Fruit fly (Drosophila melanogaster) whole organism, pupa: ENCODE data around the gene asf1.

Source experiments
- CG10348 ChIP-seq: fragments of 200-800 bp; sonication (Bioruptor generic); IDR thresholded peaks from 2 replicates; pipeline ENCODE4 v1.3.6; 2022; ENCODE audit warnings: missing biosample characterization, missing genetic modification characterization
- CG12605 ChIP-seq: fragments of 200-800 bp; sonication (Bioruptor generic); IDR thresholded peaks from 2 replicates; pipeline ENCODE4 v1.3.6; 2022; ENCODE audit warnings: missing biosample characterization, missing genetic modification characterization
- CG13204 ChIP-seq: fragments of 200-800 bp; sonication (Bioruptor generic); optimal IDR thresholded peaks from 2 replicates; lab custom pipeline; 2018; ENCODE audit warnings: missing biosample characterization, mild to moderate bottlenecking, missing genetic modification characterization, moderate library complexity
- CG14655 ChIP-seq: fragments of 200-800 bp; sonication (Bioruptor generic); optimal IDR thresholded peaks from 3 replicates; lab custom pipeline; 2017; ENCODE audit warnings: mild to moderate bottlenecking, missing biosample characterization, missing genetic modification reagents, missing genetic modification characterization
- CG15710 ChIP-seq: fragments of 200-800 bp; sonication (Bioruptor generic); optimal IDR thresholded peaks from 2 replicates; lab custom pipeline; 2018; ENCODE audit warnings: missing biosample characterization, mild to moderate bottlenecking, missing genetic modification characterization, moderate library complexity
- CG17806 ChIP-seq: fragments of 200-800 bp; sonication (Bioruptor generic); optimal IDR thresholded peaks from 2 replicates; lab custom pipeline; 2018; ENCODE audit warnings: missing biosample characterization, mild to moderate bottlenecking, missing genetic modification characterization, moderate library complexity
- CG32121 ChIP-seq: fragments of 200-800 bp; sonication (Bioruptor generic); IDR thresholded peaks from 2 replicates; pipeline ENCODE4 v1.3.6; 2022; ENCODE audit warnings: missing biosample characterization, missing genetic modification characterization
- CG34367 ChIP-seq: fragments of 200-800 bp; sonication (Bioruptor generic); optimal IDR thresholded peaks from 2 replicates; lab custom pipeline; 2018; ENCODE audit warnings: missing biosample characterization, mild to moderate bottlenecking, missing genetic modification characterization
- CG4496 ChIP-seq: fragments of 200-800 bp; sonication (Bioruptor generic); IDR thresholded peaks from 3 replicates; pipeline ENCODE4 v1.3.6; 2022; ENCODE audit warnings: missing biosample characterization, missing genetic modification characterization
- CG8159 ChIP-seq: fragments of 200-800 bp; sonication (Bioruptor generic); optimal IDR thresholded peaks from 3 replicates; lab custom pipeline; 2018; ENCODE audit warnings: missing biosample characterization, mild to moderate bottlenecking, missing genetic modification characterization, moderate library complexity
- CG8301 ChIP-seq: fragments of 200-800 bp; sonication (Bioruptor generic); optimal IDR thresholded peaks from 2 replicates; lab custom pipeline; 2018; ENCODE audit warnings: missing biosample characterization, mild to moderate bottlenecking, missing genetic modification characterization
- CG9948 ChIP-seq: fragments of 200-800 bp; sonication (Bioruptor generic); optimal IDR thresholded peaks from 2 replicates; lab custom pipeline; 2018; ENCODE audit warnings: missing biosample characterization, mild to moderate bottlenecking, missing genetic modification characterization, moderate library complexity
- D1 ChIP-seq: fragments of 200-800 bp; sonication (Bioruptor generic); optimal IDR thresholded peaks from 2 replicates; lab custom pipeline; 2018; ENCODE audit warnings: missing biosample characterization, mild to moderate bottlenecking, missing genetic modification characterization, moderate library complexity
- EcR ChIP-seq: fragments of 200-800 bp; sonication (Bioruptor generic); optimal IDR thresholded peaks from 3 replicates; lab custom pipeline; 2019; ENCODE audit warnings: missing biosample characterization, missing genetic modification characterization, mild to moderate bottlenecking, moderate library complexity, missing genetic modification reagents
- Ets98B ChIP-seq: fragments of 200-800 bp; sonication (Bioruptor generic); IDR thresholded peaks from 2 replicates; pipeline ENCODE4 v1.3.6; 2022; ENCODE audit warnings: missing biosample characterization, missing genetic modification characterization
- Pif1A ChIP-seq: fragments of 200-800 bp; sonication (Bioruptor generic); optimal IDR thresholded peaks from 3 replicates; lab custom pipeline; 2016; ENCODE audit warnings: missing biosample characterization, missing genetic modification characterization
- Pif1B ChIP-seq: fragments of 200-800 bp; sonication (Bioruptor generic); optimal IDR thresholded peaks from 3 replicates; lab custom pipeline; 2016; ENCODE audit warnings: missing biosample characterization, missing genetic modification characterization
- Snoo ChIP-seq: fragments of 200-800 bp; sonication (Bioruptor generic); optimal IDR thresholded peaks from 3 replicates; lab custom pipeline; 2017; ENCODE audit warnings: missing biosample characterization, mild to moderate bottlenecking, missing genetic modification characterization, inconsistent platforms
- fd96Ca ChIP-seq: fragments of 200-800 bp; sonication (Bioruptor generic); IDR thresholded peaks from 3 replicates; pipeline ENCODE4 v1.3.6; 2022; ENCODE audit warnings: missing biosample characterization, missing genetic modification characterization
- gl ChIP-seq: fragments of 200-800 bp; sonication (Bioruptor generic); optimal IDR thresholded peaks from 2 replicates; lab custom pipeline; 2018; ENCODE audit warnings: missing biosample characterization, mild to moderate bottlenecking, missing genetic modification characterization
- rn ChIP-seq: fragments of 200-800 bp; sonication (Bioruptor generic); IDR thresholded peaks from 2 replicates; pipeline ENCODE4 v1.3.6; 2022; ENCODE audit warnings: missing biosample characterization, missing genetic modification characterization

Gene asf1

dm6 chr3L:19634788-19635448 is 16.2 kb downstream of the asf1 start:
- TF ChIP-seq EcR (no peak), CG8159 (tag; lab: Kevin White, UChicago) (peak; percentile 96), Pif1B (GFP tag; lab: Kevin White, UChicago) (no peak), CG32121 (GFP tag; lab: Robert Waterston, UW) (peak; percentile 77), Snoo (tag; lab: Kevin White, UChicago) (peak; percentile 57), CG34367 (tag; lab: Kevin White, UChicago) (peak; percentile 75), CG9948 (tag; lab: Kevin White, UChicago) (peak; percentile 97), CG8301 (tag; lab: Kevin White, UChicago) (peak; percentile 86), CG12605 (GFP tag; lab: Robert Waterston, UW) (peak; percentile 81), D1 (peak; percentile 99), CG4496 (peak; percentile 61; the same call in 2 of the 3 replicates), Pif1A (GFP tag; lab: Kevin White, UChicago) (peak; percentile 31), Ets98B (GFP tag; lab: Robert Waterston, UW) (no peak), gl (peak; percentile 84), fd96Ca (GFP tag; lab: Robert Waterston, UW) (no peak), CG15710 (tag; lab: Kevin White, UChicago) (peak; percentile 86), CG14655 (GFP tag; lab: Kevin White, UChicago) (peak; percentile 85), rn (GFP tag; lab: Robert Waterston, UW) (peak; percentile 53; the same call in 1 of the 2 replicates), CG10348 (GFP tag; lab: Robert Waterston, UW) (peak; percentile 40; the same call in 1 of the 2 replicates), CG17806 (tag; lab: Kevin White, UChicago) (peak; percentile 86), CG13204 (GFP tag; lab: Kevin White, UChicago) (peak; percentile 58)

DNA sequence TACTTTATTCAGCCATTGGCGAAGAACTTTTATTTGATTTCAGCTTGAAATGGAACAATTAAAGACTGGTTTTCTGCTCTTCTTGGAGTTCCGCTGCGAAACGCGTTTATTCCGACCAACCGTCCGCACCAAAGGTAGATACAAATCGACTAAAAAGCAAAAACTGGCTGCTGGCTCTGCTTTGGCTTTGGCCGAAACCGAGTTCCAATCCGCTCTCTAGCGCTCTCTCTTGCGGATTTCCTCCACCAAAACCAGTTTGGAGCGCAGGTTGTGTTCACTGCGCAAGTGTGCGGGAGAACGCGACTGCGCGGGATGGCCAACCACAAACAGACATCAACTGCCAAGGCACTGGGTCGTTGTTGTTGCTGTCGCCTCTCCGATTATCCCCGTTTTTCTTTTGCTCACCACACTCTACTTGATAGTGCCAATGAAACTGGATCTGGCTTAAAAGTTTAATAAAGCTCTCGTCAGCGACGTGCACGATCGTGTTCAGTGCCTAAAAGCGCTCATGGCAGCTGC is 16.8 kb downstream of the asf1 start, which contains the start of gene wnd:
TSS of gene wnd (minus strand) at position 306 of the 519 bp plus-strand sequence.
- TF ChIP-seq CG12605 (GFP tag; lab: Robert Waterston, UW): peak; percentile 26; the same call in 1 of the 2 replicates
- peak; percentile 12 for TF ChIP-seq Pif1A (GFP tag; lab: Kevin White, UChicago)
- TF ChIP-seq CG8301 (tag; lab: Kevin White, UChicago): no peak
- TF ChIP-seq CG9948 (tag; lab: Kevin White, UChicago): no peak
- TF ChIP-seq Pif1B (GFP tag; lab: Kevin White, UChicago): peak; percentile 4
- peak; percentile 38; the same call in 1 of the 2 replicates for TF ChIP-seq Ets98B (GFP tag; lab: Robert Waterston, UW)
- TF ChIP-seq CG8159 (tag; lab: Kevin White, UChicago): no peak
- no peak for TF ChIP-seq CG13204 (GFP tag; lab: Kevin White, UChicago)
- TF ChIP-seq CG14655 (GFP tag; lab: Kevin White, UChicago): no peak
- no peak for TF ChIP-seq CG34367 (tag; lab: Kevin White, UChicago)
- no peak for TF ChIP-seq D1
- no peak for TF ChIP-seq gl
- no peak for TF ChIP-seq CG17806 (tag; lab: Kevin White, UChicago)
- no peak for TF ChIP-seq rn (GFP tag; lab: Robert Waterston, UW)
- peak; percentile 22 for TF ChIP-seq EcR
- TF ChIP-seq CG10348 (GFP tag; lab: Robert Waterston, UW): no peak
- TF ChIP-seq CG4496: no peak
- TF ChIP-seq Snoo (tag; lab: Kevin White, UChicago): peak; percentile 9
- TF ChIP-seq fd96Ca (GFP tag; lab: Robert Waterston, UW): no peak
- no peak for TF ChIP-seq CG15710 (tag; lab: Kevin White, UChicago)
- no peak for TF ChIP-seq CG32121 (GFP tag; lab: Robert Waterston, UW)

dm6 chr3L:19636821-19637460 is 18.2 kb downstream of the asf1 start:
- TF ChIP-seq fd96Ca (GFP tag; lab: Robert Waterston, UW): no peak
- TF ChIP-seq CG32121 (GFP tag; lab: Robert Waterston, UW): no peak
- TF ChIP-seq CG10348 (GFP tag; lab: Robert Waterston, UW): no peak
- TF ChIP-seq CG14655 (GFP tag; lab: Kevin White, UChicago): no peak
- peak; percentile 16 for TF ChIP-seq CG17806 (tag; lab: Kevin White, UChicago)
- TF ChIP-seq CG9948 (tag; lab: Kevin White, UChicago): peak; percentile 54
- no peak for TF ChIP-seq CG13204 (GFP tag; lab: Kevin White, UChicago)
- TF ChIP-seq CG34367 (tag; lab: Kevin White, UChicago): no peak
- TF ChIP-seq CG15710 (tag; lab: Kevin White, UChicago): peak; percentile 32
- peak; percentile 19 for TF ChIP-seq CG8159 (tag; lab: Kevin White, UChicago)
- TF ChIP-seq Ets98B (GFP tag; lab: Robert Waterston, UW): no peak
- TF ChIP-seq gl: no peak
- no peak for TF ChIP-seq Snoo (tag; lab: Kevin White, UChicago)
- peak; percentile 38 for TF ChIP-seq CG8301 (tag; lab: Kevin White, UChicago)
- no peak for TF ChIP-seq Pif1B (GFP tag; lab: Kevin White, UChicago)
- peak; percentile 38 for TF ChIP-seq D1

DNA sequence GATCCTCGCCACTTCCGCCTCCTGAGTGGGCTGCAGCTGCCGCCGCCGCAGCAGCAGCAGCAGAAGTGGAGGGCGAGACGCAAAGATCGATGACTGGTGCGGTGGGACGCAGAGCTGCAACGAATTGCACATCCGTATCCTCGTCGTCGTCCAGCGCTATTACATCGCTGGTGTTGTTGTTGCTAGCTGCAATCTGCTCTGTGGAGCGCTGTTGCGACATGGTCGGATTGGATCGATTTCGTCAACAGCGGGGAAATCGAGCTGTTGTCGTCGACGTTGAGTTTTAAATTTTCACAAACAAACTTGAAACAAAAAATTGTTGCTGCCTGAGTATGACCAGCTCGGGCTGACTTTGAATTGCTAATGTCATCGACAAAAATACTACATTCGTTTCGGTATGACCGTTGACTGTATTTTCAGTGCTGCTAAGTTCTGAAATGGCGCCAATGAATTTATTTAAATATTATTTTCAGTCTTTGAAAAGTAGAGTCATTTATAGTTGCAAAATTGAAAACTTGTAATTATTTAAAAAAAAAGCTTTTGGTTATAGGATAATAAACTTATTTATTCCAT is 23.8 kb downstream of the asf1 start, which contains the start of gene Rnf146:
TSS of gene Rnf146 (minus strand) at position 369 of the 573 bp plus-strand sequence.
- TF ChIP-seq CG14655 (GFP tag; lab: Kevin White, UChicago) (no peak), gl (peak; percentile 20), CG32121 (GFP tag; lab: Robert Waterston, UW) (no peak), Pif1A (GFP tag; lab: Kevin White, UChicago) (no peak), D1 (peak; percentile 37)
